Worm (Caenorhabditis elegans) whole organism, early embryonic: Measurements from ENCODE around the gene K11D12.13.

Experiments
- ama-1 ChIP-seq: fragments of 150-350 bp; optimal IDR thresholded peaks from 2 replicates; lab custom pipeline; 2014
- tbx-37 ChIP-seq: fragments of 200-800 bp; sonication (Bioruptor generic); conservative IDR thresholded peaks from 2 replicates; pipeline ENCODE4 v1.3.6; 2022; ENCODE audit warnings: missing genetic modification reagents, missing genetic modification characterization, missing compliant biosample characterization

ce11 chrV:4995155-4995554 is 38.0 kb upstream of the K11D12.13 start, which contains the start of gene ncx-9:
- no peak for TF ChIP-seq ama-1 (lab: Kevin White, UChicago)
- no peak for TF ChIP-seq tbx-37 (GFP tag; lab: Robert Waterston, UW)
